Fruit fly (Drosophila melanogaster): ENCODE results near the gene msd5.

The msd5 gene

dm6 chr3L:1368201-1368617, 35.3 kb upstream of the msd5 start (continued):
- TF ChIP-seq CG4282 (GFP tag; optimal IDR thresholded peaks at IDR 0.05) (no peak), Ets65A (GFP tag) (peak; percentile 97), Elba2 (GFP tag; optimal IDR thresholded peaks at IDR 0.05) (peak; percentile 76), Fer2 (tag; optimal IDR thresholded peaks at IDR 0.05) (peak; percentile 57), Nf-YC (tag; optimal IDR thresholded peaks at IDR 0.05) (peak; percentile 18), peb (GFP tag; IDR thresholded peaks at IDR 0.05) (peak; percentile 80), CG12104 (GFP tag; optimal IDR thresholded peaks at IDR 0.05) (peak; percentile 39), Bgb (GFP tag; IDR thresholded peaks at IDR 0.05; ENCODE audit: partially characterized antibody) (no peak), h (optimal IDR thresholded peaks at IDR 0.05) (no peak), CG14667 (GFP tag; IDR thresholded peaks at IDR 0.05) (peak; percentile 77), her (GFP tag; optimal IDR thresholded peaks at IDR 0.05) (peak; percentile 47), Hand (GFP tag; optimal IDR thresholded peaks at IDR 0.05) (peak; percentile 48), zfh1 (GFP tag; IDR thresholded peaks at IDR 0.05) (peak; percentile 97), Neu2 (GFP tag; optimal IDR thresholded peaks at IDR 0.05; ENCODE audit: borderline replicate concordance) (peak; percentile 56), toy (GFP tag; IDR thresholded peaks at IDR 0.05) (0 out of 2 replicates have a peak, but pooled peaks have one; percentile 30), Doc2 (GFP tag; IDR thresholded peaks at IDR 0.05) (no peak; the same call in 1 of the 2 replicates), HLH4C (GFP tag; IDR thresholded peaks at IDR 0.05; ENCODE audit: partially characterized antibody) (no peak), sisA (GFP tag; IDR thresholded peaks at IDR 0.05) (peak; percentile 88), NC2α (GFP tag; optimal IDR thresholded peaks at IDR 0.05) (peak; percentile 15), Ets97D (GFP tag; optimal IDR thresholded peaks at IDR 0.05) (peak; percentile 62), mam (GFP tag; optimal IDR thresholded peaks at IDR 0.05) (peak; percentile 88), D (optimal IDR thresholded peaks at IDR 0.05) (no peak), D (GFP tag; optimal IDR thresholded peaks at IDR 0.05) (peak; percentile 68), CG15479 (GFP tag; optimal IDR thresholded peaks at IDR 0.05) (peak; percentile 46), BEAF-32 (GFP tag; optimal IDR thresholded peaks at IDR 0.05) (no peak), dati (GFP tag; IDR thresholded peaks at IDR 0.05) (peak; percentile 59; the same call in 1 of the 2 replicates), CG9609 (GFP tag; optimal IDR thresholded peaks at IDR 0.05) (peak; percentile 74), dm (GFP tag; optimal IDR thresholded peaks at IDR 0.05) (peak; percentile 49), CG4424 (GFP tag; optimal IDR thresholded peaks at IDR 0.05) (peak; percentile 87), sens (GFP tag) (peak; percentile 96), CG1233 (GFP tag; optimal IDR thresholded peaks at IDR 0.05) (peak; percentile 81), pum (GFP tag; optimal IDR thresholded peaks at IDR 0.05) (peak; percentile 78), CG6854 (GFP tag; optimal IDR thresholded peaks at IDR 0.05) (no peak), HLHmδ (GFP tag; optimal IDR thresholded peaks at IDR 0.05) (no peak), ranshi (GFP tag; IDR thresholded peaks at IDR 0.05) (peak; percentile 90), CG1529 (GFP tag; optimal IDR thresholded peaks at IDR 0.05) (peak; percentile 56), trem (tag; optimal IDR thresholded peaks at IDR 0.05) (peak; percentile 38), HmgD (GFP tag; optimal IDR thresholded peaks at IDR 0.05) (no peak), pb (GFP tag; optimal IDR thresholded peaks at IDR 0.05) (peak; percentile 57), Kr (GFP tag; optimal IDR thresholded peaks at IDR 0.05) (peak; percentile 13), Spps (tag; optimal IDR thresholded peaks at IDR 0.05) (peak; percentile 16), sr (GFP tag; IDR thresholded peaks at IDR 0.05) (peak; percentile 69; the same call in 2 of the 3 replicates), Pdp1 (GFP tag; optimal IDR thresholded peaks at IDR 0.05) (peak; percentile 74 to 76), CG12744 (GFP tag; optimal IDR thresholded peaks at IDR 0.05) (peak; percentile 46), CG11456 (GFP tag; IDR thresholded peaks at IDR 0.05) (peak; percentile 86), CG7357 (GFP tag; IDR thresholded peaks at IDR 0.05) (peak; percentile 77), shn (GFP tag; optimal IDR thresholded peaks at IDR 0.05) (peak; percentile 48), ap (GFP tag; IDR thresholded peaks at IDR 0.05) (peak; percentile 75), Ravus (GFP tag; IDR thresholded peaks at IDR 0.05) (peak; percentile 55), esg (GFP tag; conservative IDR thresholded peaks at IDR 0.05) (peak; percentile 86), hth (optimal IDR thresholded peaks at IDR 0.05) (no peak), Myb (GFP tag; optimal IDR thresholded peaks at IDR 0.05) (peak; percentile 64), Asciz (GFP tag; optimal IDR thresholded peaks at IDR 0.05) (peak; percentile 33)

All from whole organism, embryonic.